Worm (Caenorhabditis elegans) whole organism, L2 larva: ENCODE measurements around the gene F15E6.10.

Experiments used
- ama-1 ChIP-seq: fragments of 150-350 bp; optimal IDR thresholded peaks from 2 replicates; lab custom pipeline; 2018; ENCODE audit warnings: inconsistent platforms
- nhr-12 ChIP-seq: fragments of 150-350 bp; optimal IDR thresholded peaks from 2 replicates; lab custom pipeline; 2014; ENCODE audit warnings: missing biosample characterization, missing genetic modification characterization
- nhr-23 ChIP-seq: fragments of 150-350 bp; optimal IDR thresholded peaks from 2 replicates; lab custom pipeline; 2014; ENCODE audit warnings: missing biosample characterization, missing genetic modification reagents, missing genetic modification characterization
- nhr-237 ChIP-seq: fragments of 150-350 bp; optimal IDR thresholded peaks from 2 replicates; lab custom pipeline; 2014; ENCODE audit warnings: missing biosample characterization, missing genetic modification characterization
- unc-39 ChIP-seq: fragments of 150-350 bp; optimal IDR thresholded peaks from 2 replicates; lab custom pipeline; 2014; ENCODE audit warnings: missing biosample characterization, missing genetic modification characterization
- ztf-11 ChIP-seq: sonication (generic microtip); optimal IDR thresholded peaks from 2 replicates; lab custom pipeline; 2017; ENCODE audit warnings: missing biosample characterization, missing genetic modification characterization
- ztf-4 ChIP-seq: fragments of 150-350 bp; optimal IDR thresholded peaks from 2 replicates; lab custom pipeline; 2014; ENCODE audit warnings: missing biosample characterization, missing genetic modification characterization

- no peak for TF ChIP-seq unc-39 (tag; lab: Kevin White, UChicago)
- TF ChIP-seq nhr-12 (tag; lab: Kevin White, UChicago): no peak
- no peak for TF ChIP-seq ama-1 (lab: Kevin White, UChicago)
- TF ChIP-seq ztf-4 (tag; lab: Kevin White, UChicago): no peak
- TF ChIP-seq nhr-23 (tag; lab: Kevin White, UChicago): no peak
- TF ChIP-seq ztf-11 (tag; lab: Kevin White, UChicago): no peak
- no peak for TF ChIP-seq nhr-237 (tag; lab: Kevin White, UChicago)
These were observed 20.5 kb upstream of the F15E6.10 start, which contains the start of gene F36A4.1 for ce11 chrIV:4272167-4272566.
